Fruit fly (Drosophila melanogaster) whole organism, embryonic: ENCODE results near the gene CG31752.
A peak's percentile ranks its signal among the peaks of the same experiment; 100 is the strongest.

Experiments
- Aef1 ChIP-seq: fragments of 200-800 bp; sonication (Bioruptor generic); IDR thresholded peaks from 3 replicates; pipeline ENCODE4 v1.3.6; 2022; ENCODE audit warnings: missing biosample characterization, missing genetic modification characterization
- Atf-2 ChIP-seq: fragments of 200-800 bp; sonication (Bioruptor generic); optimal IDR thresholded peaks from 2 replicates; lab custom pipeline; 2016; ENCODE audit warnings: missing biosample characterization, missing genetic modification characterization
- Atf6 ChIP-seq: fragments of 200-800 bp; sonication (Bioruptor generic); IDR thresholded peaks from 2 replicates; pipeline ENCODE4 v1.3.6; 2022; ENCODE audit warnings: missing biosample characterization, missing genetic modification characterization
- B-H2 ChIP-seq: fragments of 200-800 bp; sonication (Bioruptor generic); optimal IDR thresholded peaks from 2 replicates; lab custom pipeline; 2018; ENCODE audit warnings: missing biosample characterization, mild to moderate bottlenecking, missing genetic modification characterization
- CG10366 ChIP-seq: fragments of 200-800 bp; sonication (Bioruptor generic); IDR thresholded peaks from 2 replicates; pipeline ENCODE4 v1.3.6; 2022; ENCODE audit warnings: missing biosample characterization, missing genetic modification characterization
- CG12391 ChIP-seq: fragments of 200-800 bp; sonication (Bioruptor generic); optimal IDR thresholded peaks from 3 replicates; lab custom pipeline; 2018; ENCODE audit warnings: missing biosample characterization, mild to moderate bottlenecking, missing genetic modification characterization, moderate library complexity
- CG14050 ChIP-seq: fragments of 200-800 bp; sonication (Bioruptor generic); IDR thresholded peaks from 3 replicates; pipeline ENCODE4 v1.3.6; 2022; ENCODE audit warnings: missing biosample characterization, missing genetic modification characterization
- CG1602 ChIP-seq: fragments of 200-800 bp; sonication (Bioruptor generic); optimal IDR thresholded peaks from 3 replicates; lab custom pipeline; 2016; ENCODE audit warnings: missing biosample characterization, missing genetic modification characterization
- CG1603 ChIP-seq: fragments of 200-800 bp; sonication (Bioruptor generic); optimal IDR thresholded peaks from 2 replicates; lab custom pipeline; 2019; ENCODE audit warnings: missing biosample characterization, mild to moderate bottlenecking, missing genetic modification characterization, moderate library complexity
- CG16815 ChIP-seq: fragments of 200-800 bp; sonication (Bioruptor generic); optimal IDR thresholded peaks from 3 replicates; lab custom pipeline; 2017; ENCODE audit warnings: missing biosample characterization, mild to moderate bottlenecking, missing genetic modification characterization
- CG1792 ChIP-seq: fragments of 200-800 bp; sonication (Bioruptor generic); optimal IDR thresholded peaks from 2 replicates; lab custom pipeline; 2016; ENCODE audit warnings: missing biosample characterization, missing genetic modification characterization
- CG18011 ChIP-seq: fragments of 200-800 bp; sonication (Bioruptor generic); optimal IDR thresholded peaks from 2 replicates; lab custom pipeline; 2017; ENCODE audit warnings: missing biosample characterization, missing genetic modification characterization, mild to moderate bottlenecking, moderate library complexity, missing genotype
- CG1832 ChIP-seq: fragments of 200-800 bp; sonication (Bioruptor generic); optimal IDR thresholded peaks from 2 replicates; lab custom pipeline; 2017; ENCODE audit warnings: missing biosample characterization, mild to moderate bottlenecking, missing genetic modification characterization, inconsistent platforms
- CG18619 ChIP-seq: fragments of 200-800 bp; sonication (Bioruptor generic); optimal IDR thresholded peaks from 3 replicates; lab custom pipeline; 2017; ENCODE audit warnings: missing biosample characterization, mild to moderate bottlenecking, missing genetic modification characterization
- CG2199 ChIP-seq: fragments of 200-800 bp; sonication (Bioruptor generic); IDR thresholded peaks from 3 replicates; pipeline ENCODE4 v1.3.6; 2022; ENCODE audit warnings: missing biosample characterization, missing genetic modification characterization
- CG2678 ChIP-seq: fragments of 200-800 bp; sonication (Bioruptor generic); optimal IDR thresholded peaks from 3 replicates; lab custom pipeline; 2019; ENCODE audit warnings: missing biosample characterization, mild to moderate bottlenecking, missing genetic modification characterization, moderate library complexity
- CG32767 ChIP-seq: fragments of 200-800 bp; sonication (Bioruptor generic); IDR thresholded peaks from 2 replicates; pipeline ENCODE4 v1.3.6; 2022; ENCODE audit warnings: missing biosample characterization, missing genetic modification characterization
- CG4707 ChIP-seq: fragments of 200-800 bp; sonication (Bioruptor generic); optimal IDR thresholded peaks from 2 replicates; lab custom pipeline; 2018; ENCODE audit warnings: missing biosample characterization, mild to moderate bottlenecking, missing genetic modification characterization, moderate library complexity
- CG4820 ChIP-seq: fragments of 200-800 bp; sonication (Bioruptor generic); optimal IDR thresholded peaks from 3 replicates; lab custom pipeline; 2016; ENCODE audit warnings: missing biosample characterization, missing genetic modification characterization
- CG6683 ChIP-seq: fragments of 200-800 bp; sonication (Bioruptor generic); optimal IDR thresholded peaks from 2 replicates; lab custom pipeline; 2017; ENCODE audit warnings: missing biosample characterization, mild to moderate bottlenecking, missing genetic modification characterization, missing genetic modification reagents
- CG6791 ChIP-seq: fragments of 200-800 bp; sonication (Bioruptor generic); IDR thresholded peaks from 3 replicates; pipeline ENCODE4 v1.3.6; 2022; ENCODE audit warnings: missing biosample characterization, missing genetic modification characterization; ENCODE audit not compliant: partially characterized antibody
- CG7963 ChIP-seq: fragments of 200-800 bp; sonication (Bioruptor generic); IDR thresholded peaks from 3 replicates; pipeline ENCODE4 v1.3.6; 2022; ENCODE audit warnings: missing biosample characterization, missing genetic modification characterization; ENCODE audit not compliant: partially characterized antibody
- CG8359 ChIP-seq: fragments of 200-800 bp; sonication (Bioruptor generic); optimal IDR thresholded peaks from 2 replicates; lab custom pipeline; 2017; ENCODE audit warnings: missing biosample characterization, mild to moderate bottlenecking, missing genetic modification characterization, borderline replicate concordance
- CHES-1-like ChIP-seq: fragments of 200-800 bp; sonication (Bioruptor generic); optimal IDR thresholded peaks from 2 replicates; lab custom pipeline; 2016; ENCODE audit warnings: missing biosample characterization, missing genetic modification characterization
- Dll ChIP-seq: fragments of 200-800 bp; sonication (Bioruptor generic); IDR thresholded peaks from 4 replicates; pipeline ENCODE4 v1.3.6; 2022; ENCODE audit warnings: missing biosample characterization, missing genetic modification characterization; ENCODE audit not compliant: partially characterized antibody
- Drgx ChIP-seq: fragments of 200-800 bp; sonication (Bioruptor generic); IDR thresholded peaks from 2 replicates; pipeline ENCODE4 v1.3.6; 2022; ENCODE audit warnings: missing biosample characterization, missing genetic modification characterization
- Ets65A ChIP-seq: fragments of 200-800 bp; sonication (Bioruptor generic); peaks from one replicate; lab custom pipeline; 2016; ENCODE audit warnings: missing biosample characterization, missing genetic modification characterization
- Hmr ChIP-seq: fragments of 200-800 bp; sonication (Bioruptor generic); optimal IDR thresholded peaks from 3 replicates; lab custom pipeline; 2017; ENCODE audit warnings: mild to moderate bottlenecking, missing biosample characterization, missing genetic modification reagents, missing genetic modification characterization
- Hmx ChIP-seq: fragments of 200-800 bp; sonication (Bioruptor generic); optimal IDR thresholded peaks from 2 replicates; lab custom pipeline; 2016; ENCODE audit warnings: missing biosample characterization, missing genetic modification characterization
- Jarid2 ChIP-seq: fragments of 200-800 bp; sonication (Bioruptor generic); optimal IDR thresholded peaks from 3 replicates; lab custom pipeline; 2017; ENCODE audit warnings: mild to moderate bottlenecking, missing biosample characterization, missing genetic modification reagents, missing genetic modification characterization
- MBD-R2 ChIP-seq: fragments of 200-800 bp; sonication (Bioruptor generic); IDR thresholded peaks from 2 replicates; pipeline ENCODE4 v1.3.6; 2022; ENCODE audit warnings: missing biosample characterization, missing genetic modification characterization
- Med ChIP-seq: fragments of 200-800 bp; sonication (Bioruptor generic); peaks from one replicate; lab custom pipeline; 2016; ENCODE audit warnings: missing biosample characterization, missing genetic modification characterization, mild to moderate bottlenecking, inconsistent platforms, moderate library complexity
- NFAT ChIP-seq: fragments of 200-800 bp; sonication (Bioruptor generic); IDR thresholded peaks from 2 replicates; pipeline ENCODE4 v1.3.6; 2022; ENCODE audit warnings: missing biosample characterization, missing genetic modification characterization
- Oli ChIP-seq: fragments of 200-800 bp; sonication (Bioruptor generic); optimal IDR thresholded peaks from 2 replicates; lab custom pipeline; 2018; ENCODE audit warnings: missing biosample characterization, mild to moderate bottlenecking, missing genetic modification characterization, moderate library complexity
- Vsx1 ChIP-seq: fragments of 200-800 bp; sonication (Bioruptor generic); optimal IDR thresholded peaks from 2 replicates; lab custom pipeline; 2017; ENCODE audit warnings: missing biosample characterization, mild to moderate bottlenecking, missing genetic modification characterization, missing genetic modification reagents
- aop ChIP-seq: fragments of 200-800 bp; sonication (Bioruptor generic); IDR thresholded peaks from 2 replicates; pipeline ENCODE4 v1.3.6; 2022; ENCODE audit warnings: missing biosample characterization, missing genetic modification characterization
- ap ChIP-seq: fragments of 200-800 bp; sonication (Bioruptor generic); IDR thresholded peaks from 2 replicates; pipeline ENCODE4 v1.3.6; 2022; ENCODE audit warnings: missing biosample characterization, missing genetic modification characterization
- az2 ChIP-seq: fragments of 200-800 bp; sonication (Bioruptor generic); optimal IDR thresholded peaks from 3 replicates; lab custom pipeline; 2016; ENCODE audit warnings: missing biosample characterization, missing genetic modification characterization
- bsh ChIP-seq, 2 experiments: fragments of 200-800 bp; sonication (Bioruptor generic); optimal IDR thresholded peaks; 2 replicates each; lab custom pipeline; 2017 to 2018; ENCODE audit warnings: mild to moderate bottlenecking in 2 of 2, missing biosample characterization in 2 of 2, missing genetic modification characterization in 2 of 2, moderate library complexity in 1 of 2
- crp ChIP-seq, 2 experiments: fragments of 200-800 bp; sonication (Bioruptor generic); optimal IDR thresholded peaks; 2 replicates in 1 of 2; 3 replicates in 1 of 2; lab custom pipeline; 2017; ENCODE audit warnings: missing biosample characterization in 2 of 2, missing genetic modification characterization in 2 of 2, mild to moderate bottlenecking in 1 of 2, moderate library complexity in 1 of 2
- kay ChIP-seq: fragments of 200-800 bp; sonication (Bioruptor generic); optimal IDR thresholded peaks from 2 replicates; lab custom pipeline; 2016; ENCODE audit warnings: missing biosample characterization, missing genetic modification characterization
- nerfin-2 ChIP-seq: fragments of 200-800 bp; sonication (Bioruptor generic); IDR thresholded peaks from 2 replicates; pipeline ENCODE4 v1.3.6; 2022; ENCODE audit warnings: missing biosample characterization, missing genetic modification characterization; ENCODE audit not compliant: partially characterized antibody
- pzg ChIP-seq: fragments of 200-800 bp; sonication (Bioruptor generic); optimal IDR thresholded peaks from 3 replicates; lab custom pipeline; 2018; ENCODE audit warnings: missing biosample characterization, mild to moderate bottlenecking, missing genetic modification characterization, moderate library complexity
- stwl ChIP-seq: fragments of 200-800 bp; sonication (Bioruptor generic); optimal IDR thresholded peaks from 3 replicates; lab custom pipeline; 2018; ENCODE audit warnings: missing biosample characterization, mild to moderate bottlenecking, missing genetic modification characterization, moderate library complexity
- ttk ChIP-seq: fragments of 200-800 bp; sonication (Bioruptor generic); IDR thresholded peaks from 2 replicates; pipeline ENCODE4 v2.1.2; 2022; ENCODE audit warnings: missing biosample characterization, missing genetic modification characterization
- unpg ChIP-seq: fragments of 200-800 bp; sonication (Bioruptor generic); optimal IDR thresholded peaks from 3 replicates; lab custom pipeline; 2018; ENCODE audit warnings: missing biosample characterization, mild to moderate bottlenecking, missing genetic modification characterization, moderate library complexity
- vnd ChIP-seq: fragments of 200-800 bp; sonication (Bioruptor generic); IDR thresholded peaks from 3 replicates; pipeline ENCODE4 v1.3.6; 2022; ENCODE audit warnings: missing biosample characterization, missing genetic modification characterization; ENCODE audit not compliant: partially characterized antibody
- wdn ChIP-seq: fragments of 200-800 bp; sonication (Bioruptor generic); IDR thresholded peaks from 2 replicates; pipeline ENCODE4 v1.3.6; 2022; ENCODE audit warnings: missing biosample characterization, missing genetic modification characterization
- wor ChIP-seq: fragments of 200-800 bp; sonication (Bioruptor generic); IDR thresholded peaks from 2 replicates; pipeline ENCODE4 v1.3.6; 2022; ENCODE audit warnings: missing biosample characterization, missing genetic modification characterization
- yki ChIP-seq: fragments of >200 bp; optimal IDR thresholded peaks from 3 replicates; lab custom pipeline; 2018

Gene CG31752

DNA sequence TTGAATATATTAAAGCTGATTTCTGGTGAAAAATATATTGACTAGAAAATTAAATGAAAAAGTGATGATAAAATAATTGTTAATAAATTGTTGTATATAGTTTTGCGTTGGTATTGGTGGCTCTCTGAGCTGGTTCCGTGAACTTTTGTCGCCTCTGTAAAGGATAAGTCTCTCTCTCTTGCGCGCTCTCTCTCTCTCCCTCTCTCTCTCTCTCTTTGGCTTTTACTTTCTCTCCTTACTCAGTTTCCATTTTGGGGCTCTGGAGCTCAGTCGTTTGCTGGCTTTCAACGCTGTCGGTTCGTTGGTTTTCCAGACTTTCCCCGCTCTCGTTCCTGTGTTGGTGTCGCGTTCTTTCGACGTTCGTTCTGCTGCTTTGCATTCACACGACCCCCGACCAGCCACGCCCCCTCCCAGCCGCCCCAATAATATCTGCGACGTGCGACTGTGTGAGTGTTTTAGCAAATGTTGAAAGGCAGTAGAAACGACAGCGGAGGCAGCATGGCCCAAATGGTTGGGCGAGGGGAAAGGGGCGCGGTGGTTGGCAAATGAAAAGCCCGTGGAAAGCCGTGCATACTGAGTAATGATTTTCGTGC lies 3.9 kb upstream of the CG31752 start, which contains the start of gene CG17321 (continued):
- TF ChIP-seq CG16815, result no peak
- TF ChIP-seq CG1602 (GFP tag; lab: Kevin White, UChicago), result no peak
- TF ChIP-seq Dll (GFP tag; lab: Robert Waterston, UW), result no peak
- no peak for TF ChIP-seq Oli (tag; lab: Kevin White, UChicago)
- TF ChIP-seq CG18011, result no peak
- TF ChIP-seq CG6683 (GFP tag; lab: Kevin White, UChicago), result no peak
- TF ChIP-seq Jarid2 (GFP tag; lab: Kevin White, UChicago), result peak; percentile 60
- peak; percentile 79 for TF ChIP-seq Med (GFP tag; lab: Kevin White, UChicago)
- TF ChIP-seq kay, result no peak
- TF ChIP-seq CHES-1-like (GFP tag; lab: Kevin White, UChicago), result no peak
- no peak for TF ChIP-seq B-H2 (GFP tag; lab: Kevin White, UChicago)
- no peak for TF ChIP-seq Hmx (GFP tag; lab: Kevin White, UChicago)
- no peak for TF ChIP-seq CG7963 (GFP tag; lab: Robert Waterston, UW)
- no peak for TF ChIP-seq ttk (GFP tag; lab: Robert Waterston, UW)
- TF ChIP-seq MBD-R2 (GFP tag; lab: Robert Waterston, UW), result no peak
- TF ChIP-seq CG1832 (GFP tag; lab: Kevin White, UChicago), result no peak
- TF ChIP-seq wdn, result no peak
- no peak for TF ChIP-seq Atf-2 (GFP tag; lab: Kevin White, UChicago)
- TF ChIP-seq aop (GFP tag; lab: Robert Waterston, UW), result no peak
- no peak for TF ChIP-seq vnd (GFP tag; lab: Robert Waterston, UW)
- TF ChIP-seq unpg, result no peak
- no peak for TF ChIP-seq az2 (GFP tag; lab: Kevin White, UChicago)
- TF ChIP-seq Vsx1, result no peak
- TF ChIP-seq CG6791 (GFP tag; lab: Robert Waterston, UW), result no peak
- no peak for TF ChIP-seq bsh (GFP tag; optimal IDR thresholded peaks at IDR 0.05; lab: Kevin White, UChicago)
- TF ChIP-seq CG10366, result no peak
- no peak for TF ChIP-seq CG12391 (tag; lab: Kevin White, UChicago)
- peak; percentile 22 for TF ChIP-seq yki (lab: Kevin White, UChicago)
- 0 out of 2 replicates have a peak, but pooled peaks have one; percentile 18 for TF ChIP-seq nerfin-2 (GFP tag; lab: Robert Waterston, UW)
- no peak for TF ChIP-seq CG14050
- TF ChIP-seq CG1603 (tag; lab: Kevin White, UChicago), result no peak
- TF ChIP-seq Hmr, result peak; percentile 43
- TF ChIP-seq Atf6 (GFP tag; lab: Robert Waterston, UW), result no peak
- no peak for TF ChIP-seq crp (GFP tag; optimal IDR thresholded peaks at IDR 0.05; lab: Kevin White, UChicago)
- no peak for TF ChIP-seq pzg
- TF ChIP-seq stwl, result no peak
- no peak for TF ChIP-seq CG2678 (tag; lab: Kevin White, UChicago)
- no peak for TF ChIP-seq Aef1 (GFP tag; lab: Robert Waterston, UW)
- TF ChIP-seq CG18619 (GFP tag; lab: Kevin White, UChicago), result no peak
- no peak for TF ChIP-seq Drgx (GFP tag; lab: Robert Waterston, UW)
- TF ChIP-seq NFAT, result no peak
- no peak for TF ChIP-seq Ets65A (GFP tag; lab: Kevin White, UChicago)
- TF ChIP-seq CG32767, result no peak
- no peak for TF ChIP-seq CG1792 (GFP tag; lab: Kevin White, UChicago)
- TF ChIP-seq CG4820, result no peak
- no peak for TF ChIP-seq CG2199
- TF ChIP-seq CG8359, result no peak
- no peak for TF ChIP-seq wor (GFP tag; lab: Robert Waterston, UW)
- TF ChIP-seq CG4707 (GFP tag; lab: Kevin White, UChicago), result no peak
- TF ChIP-seq ap (GFP tag; lab: Robert Waterston, UW), result no peak
